Fruit fly (Drosophila melanogaster) whole organism, wandering third instar larva: ENCODE results near the gene CG10949.

ENCODE experiments used
- Abd-B ChIP-seq: fragments of >200 bp; optimal IDR thresholded peaks from 2 replicates; lab custom pipeline; 2017; ENCODE audit warnings: missing biosample characterization, missing genetic modification characterization
- CG32264 ChIP-seq: fragments of 200-800 bp; sonication (Bioruptor generic); optimal IDR thresholded peaks from 2 replicates; lab custom pipeline; 2016; ENCODE audit warnings: missing biosample characterization, missing genetic modification characterization
- CG9705 ChIP-seq: fragments of 200-800 bp; sonication (Bioruptor generic); optimal IDR thresholded peaks from 2 replicates; lab custom pipeline; 2018; ENCODE audit warnings: missing biosample characterization, mild to moderate bottlenecking, missing genetic modification characterization
- Dfd ChIP-seq: fragments of >200 bp; optimal IDR thresholded peaks from 2 replicates; lab custom pipeline; 2017; ENCODE audit warnings: missing biosample characterization, missing genetic modification characterization
- Dif ChIP-seq: fragments of 200-275, 200-300 bp; sonication (Bioruptor generic); optimal IDR thresholded peaks from 2 replicates; lab custom pipeline; 2018; ENCODE audit warnings: missing biosample characterization, missing genetic modification characterization; ENCODE audit not compliant: partially characterized antibody
- GATAd ChIP-seq: sonication (Bioruptor generic); optimal IDR thresholded peaks from 2 replicates; lab custom pipeline; 2016; ENCODE audit warnings: missing biosample characterization, missing genetic modification characterization
- HLH106 ChIP-seq: fragments of 200-800 bp; optimal IDR thresholded peaks from 3 replicates; lab custom pipeline; 2019; ENCODE audit warnings: missing biosample characterization, mild to moderate bottlenecking, missing genetic modification characterization, moderate library complexity
- Hnf4 ChIP-seq: fragments of 200-800 bp; sonication (Bioruptor generic); optimal IDR thresholded peaks from 2 replicates; lab custom pipeline; 2016; ENCODE audit warnings: missing biosample characterization, mild to moderate bottlenecking, missing genetic modification characterization
- Hr78 ChIP-seq: fragments of >200 bp; optimal IDR thresholded peaks from 2 replicates; lab custom pipeline; 2017; ENCODE audit warnings: missing biosample characterization, missing genetic modification characterization
- Hr83 ChIP-seq: fragments of 200-300 bp; sonication (Bioruptor generic); optimal IDR thresholded peaks from 2 replicates; lab custom pipeline; 2016; ENCODE audit warnings: missing biosample characterization, mild to moderate bottlenecking, missing genetic modification characterization, moderate library complexity; ENCODE audit not compliant: poor library complexity, severe bottlenecking
- Jra ChIP-seq: sonication (Bioruptor generic); optimal IDR thresholded peaks from 2 replicates; lab custom pipeline; 2016; ENCODE audit warnings: missing biosample characterization, missing genetic modification characterization
- Myc ChIP-seq: fragments of >200 bp; optimal IDR thresholded peaks from 2 replicates; lab custom pipeline; 2017
- Rel ChIP-seq, 2 experiments: fragments of 200-800 bp; sonication (Bioruptor generic) in 1 of 2; optimal IDR thresholded peaks; 2 replicates in 1 of 2; 3 replicates in 1 of 2; lab custom pipeline; 2016 to 2019; ENCODE audit warnings: mild to moderate bottlenecking in 2 of 2, missing biosample characterization in 2 of 2, missing genetic modification characterization in 2 of 2, moderate library complexity in 1 of 2
- Sp1 ChIP-seq: fragments of 200-800 bp; sonication (Bioruptor generic); optimal IDR thresholded peaks from 3 replicates; lab custom pipeline; 2019; ENCODE audit warnings: missing biosample characterization, mild to moderate bottlenecking, missing genetic modification characterization, moderate library complexity
- Vsx2 ChIP-seq: fragments of 200-300, 225-300 bp; sonication (Bioruptor generic); optimal IDR thresholded peaks from 2 replicates; lab custom pipeline; 2018; ENCODE audit warnings: missing biosample characterization, missing genetic modification characterization; ENCODE audit not compliant: partially characterized antibody
- br ChIP-seq: fragments of 200-800 bp; sonication (Bioruptor generic); optimal IDR thresholded peaks from 2 replicates; lab custom pipeline; 2016; ENCODE audit warnings: missing biosample characterization, missing genetic modification characterization
- brk ChIP-seq: fragments of 200-800 bp; sonication (Bioruptor generic); optimal IDR thresholded peaks from 2 replicates; lab custom pipeline; 2016; ENCODE audit warnings: missing biosample characterization, mild to moderate bottlenecking, missing genetic modification characterization
- dl ChIP-seq, 2 experiments: fragments of 175-275, 200-275 bp in 1 of 2; fragments of 200-275 bp in 1 of 2; sonication (Bioruptor generic); optimal IDR thresholded peaks; lab custom pipeline; 2018; ENCODE audit warnings: mild to moderate bottlenecking in 2 of 2, missing biosample characterization in 2 of 2, missing genetic modification characterization in 2 of 2, moderate library complexity in 2 of 2; ENCODE audit not compliant: partially characterized antibody in 2 of 2, insufficient read depth in 1 of 2
- dmrt93B ChIP-seq: fragments of 200-800 bp; sonication (Bioruptor generic); optimal IDR thresholded peaks from 2 replicates; lab custom pipeline; 2018; ENCODE audit warnings: missing biosample characterization, mild to moderate bottlenecking, missing genetic modification characterization
- dsf ChIP-seq: sonication (Bioruptor generic); optimal IDR thresholded peaks from 2 replicates; lab custom pipeline; 2016; ENCODE audit warnings: missing biosample characterization, missing genetic modification characterization, borderline replicate concordance
- fru ChIP-seq: fragments of 200-800 bp; sonication (Bioruptor generic); optimal IDR thresholded peaks from 3 replicates; lab custom pipeline; 2016; ENCODE audit warnings: missing biosample characterization, mild to moderate bottlenecking, missing genetic modification characterization
- h ChIP-seq: fragments of 200-800 bp; sonication (Bioruptor generic); optimal IDR thresholded peaks from 3 replicates; lab custom pipeline; 2016; ENCODE audit warnings: missing biosample characterization, mild to moderate bottlenecking, missing genetic modification characterization
- jim ChIP-seq: fragments of 175-275, 200-325 bp; sonication (Bioruptor generic); optimal IDR thresholded peaks from 2 replicates; lab custom pipeline; 2016; ENCODE audit warnings: missing biosample characterization, mild to moderate bottlenecking, missing genetic modification characterization
- lola ChIP-seq: fragments of >200 bp; optimal IDR thresholded peaks from 2 replicates; lab custom pipeline; 2017; ENCODE audit warnings: missing biosample characterization, missing genetic modification characterization
- psq ChIP-seq: fragments of 200-800 bp; sonication (Bioruptor generic); optimal IDR thresholded peaks from 3 replicates; lab custom pipeline; 2017; ENCODE audit warnings: missing biosample characterization, mild to moderate bottlenecking, missing genetic modification characterization, moderate library complexity
- rgr ChIP-seq: fragments of 200-800 bp; sonication (Bioruptor generic); optimal IDR thresholded peaks from 3 replicates; lab custom pipeline; 2016; ENCODE audit warnings: missing biosample characterization, mild to moderate bottlenecking, missing genetic modification characterization
- sage ChIP-seq: fragments of 200-800 bp; sonication (Bioruptor generic); optimal IDR thresholded peaks from 2 replicates; lab custom pipeline; 2016; ENCODE audit warnings: missing biosample characterization, mild to moderate bottlenecking, missing genetic modification characterization
- sv ChIP-seq: fragments of 200-800 bp; sonication (Bioruptor generic); optimal IDR thresholded peaks from 3 replicates; lab custom pipeline; 2016; ENCODE audit warnings: missing biosample characterization, missing genetic modification characterization
- tai ChIP-seq: sonication (Bioruptor generic); optimal IDR thresholded peaks from 2 replicates; lab custom pipeline; 2016; ENCODE audit warnings: missing biosample characterization, missing genetic modification characterization
- usp ChIP-seq: fragments of >200 bp; optimal IDR thresholded peaks from 2 replicates; lab custom pipeline; 2017; ENCODE audit warnings: missing biosample characterization, missing genetic modification characterization
- woc ChIP-seq: sonication (Bioruptor generic); optimal IDR thresholded peaks from 2 replicates; lab custom pipeline; 2016; ENCODE audit warnings: missing biosample characterization, mild to moderate bottlenecking, missing genetic modification characterization

CG10949 gene

DNA sequence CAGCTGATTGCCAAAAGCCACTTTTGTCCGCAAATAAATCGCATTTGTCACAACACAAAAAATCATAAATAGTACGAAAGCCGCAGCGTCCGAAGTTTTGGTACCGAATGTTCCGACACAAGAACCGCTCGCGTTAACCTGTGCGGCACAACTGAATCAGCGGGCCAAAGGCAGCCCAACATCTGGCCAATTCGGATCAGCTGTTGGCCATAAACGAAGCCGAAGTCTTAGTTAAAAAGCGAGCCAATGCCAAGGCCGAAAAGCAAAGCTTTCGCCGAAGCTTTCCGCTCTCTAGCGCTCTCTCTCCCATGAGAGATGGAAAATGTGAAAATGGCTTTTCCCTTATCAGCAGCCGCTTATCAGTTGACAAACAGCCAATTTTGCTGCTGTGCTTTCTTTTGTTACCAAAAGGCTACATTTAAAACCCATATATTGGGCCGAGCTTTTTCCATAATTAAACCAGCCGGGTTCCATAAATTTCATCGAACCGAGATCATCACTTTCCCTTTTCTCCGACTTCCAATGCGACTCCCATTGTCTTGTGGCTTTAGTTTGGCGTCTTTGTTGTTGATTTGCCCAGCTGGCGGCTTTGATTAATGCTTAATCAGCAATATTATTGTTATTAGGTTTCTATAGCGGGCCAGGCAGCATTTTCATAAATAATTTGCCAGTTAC, 34.4 kb downstream of the CG10949 start, which contains the start of gene CG16798:
TSS of gene CG16798 (minus strand) at position 216 of the 675 bp plus-strand sequence.
- TF ChIP-seq dmrt93B (no peak), Hr83 (GFP tag; lab: Kevin White, UChicago) (no peak), lola (GFP tag; lab: Kevin White, UChicago) (no peak), woc (GFP tag; lab: Kevin White, UChicago) (no peak), Abd-B (GFP tag; lab: Kevin White, UChicago) (no peak), Myc (no peak), GATAd (GFP tag; lab: Kevin White, UChicago) (no peak), jim (GFP tag; lab: Kevin White, UChicago) (no peak), CG9705 (GFP tag; lab: Kevin White, UChicago) (no peak), rgr (GFP tag; lab: Kevin White, UChicago) (no peak), dl (GFP tag; optimal IDR thresholded peaks at IDR 0.05; lab: Kevin White, UChicago; ENCODE audit: insufficient read depth in 1 of 2, partially characterized antibody in 2 of 2) (no peak)
- TF ChIP-seq, all 38 proteins: peak for 0

dm6 chr2L:20381329-20381728, 35.4 kb downstream of the CG10949 start:
- TF ChIP-seq Abd-B (GFP tag; lab: Kevin White, UChicago), result no peak
- no peak for TF ChIP-seq CG9705 (GFP tag; lab: Kevin White, UChicago)
- no peak for TF ChIP-seq sage
- TF ChIP-seq Dfd (GFP tag; lab: Kevin White, UChicago), result no peak
- no peak for TF ChIP-seq h (GFP tag; lab: Kevin White, UChicago)
- no peak for TF ChIP-seq dmrt93B
- no peak for TF ChIP-seq psq (GFP tag; lab: Kevin White, UChicago)
- no peak for TF ChIP-seq dsf (GFP tag; lab: Kevin White, UChicago)
- no peak for TF ChIP-seq Hnf4 (GFP tag; lab: Kevin White, UChicago)
- TF ChIP-seq Hr83 (GFP tag; lab: Kevin White, UChicago), result no peak
- no peak for TF ChIP-seq Myc
- no peak for TF ChIP-seq CG32264 (GFP tag; lab: Kevin White, UChicago)
- no peak for TF ChIP-seq Dif
- TF ChIP-seq fru, result no peak
- TF ChIP-seq HLH106 (tag; lab: Kevin White, UChicago), result no peak
- no peak for TF ChIP-seq GATAd (GFP tag; lab: Kevin White, UChicago)
- no peak for TF ChIP-seq Jra (GFP tag; lab: Kevin White, UChicago)
- TF ChIP-seq rgr (GFP tag; lab: Kevin White, UChicago), result no peak
- TF ChIP-seq, all 38 proteins: peak for 0

DNA sequence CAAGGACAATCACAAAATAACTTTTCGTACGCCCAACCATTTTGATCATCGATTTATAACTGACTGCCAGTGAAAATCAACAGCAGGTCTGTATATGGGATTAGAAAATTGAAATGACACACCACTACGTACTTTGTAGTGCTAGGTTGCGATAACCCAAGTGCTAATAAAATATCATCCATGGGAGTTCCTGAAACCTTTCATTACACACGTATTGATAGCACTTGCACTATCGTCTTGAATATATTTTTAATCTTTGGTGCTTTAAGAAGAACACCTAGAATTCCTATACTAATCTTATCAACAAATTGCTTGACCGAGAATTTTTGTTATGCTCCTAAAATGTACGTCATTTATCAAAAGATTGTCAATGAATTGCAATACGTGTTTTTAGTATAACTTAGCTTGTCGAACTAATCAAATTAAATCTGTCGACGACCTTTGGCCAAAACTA, 42.6 kb downstream of the CG10949 start, which contains the start of gene Ugt37A1:
TSS of gene Ugt37A1 (minus strand) at position 51 of the 454 bp plus-strand sequence.
- TF ChIP-seq dl (GFP tag; optimal IDR thresholded peaks at IDR 0.05; lab: Kevin White, UChicago; ENCODE audit: insufficient read depth in 1 of 2, partially characterized antibody in 2 of 2) (no peak), Hr78 (GFP tag; lab: Kevin White, UChicago) (no peak), Sp1 (GFP tag; lab: Kevin White, UChicago) (no peak), sv (GFP tag; lab: Kevin White, UChicago) (no peak), woc (GFP tag; lab: Kevin White, UChicago) (no peak), CG32264 (GFP tag; lab: Kevin White, UChicago) (no peak), dmrt93B (no peak), tai (GFP tag; lab: Kevin White, UChicago) (no peak), Vsx2 (no peak), GATAd (GFP tag; lab: Kevin White, UChicago) (no peak), br (GFP tag; lab: Kevin White, UChicago) (no peak), psq (GFP tag; lab: Kevin White, UChicago) (no peak), lola (GFP tag; lab: Kevin White, UChicago) (no peak)

- no peak for TF ChIP-seq fru
- TF ChIP-seq Rel (GFP tag; optimal IDR thresholded peaks at IDR 0.05; lab: Kevin White, UChicago), result no peak
- no peak for TF ChIP-seq Rel (tag; optimal IDR thresholded peaks at IDR 0.05; lab: Kevin White, UChicago)
- no peak for TF ChIP-seq CG9705 (GFP tag; lab: Kevin White, UChicago)
- no peak for TF ChIP-seq GATAd (GFP tag; lab: Kevin White, UChicago)
- TF ChIP-seq Dif, result no peak
- no peak for TF ChIP-seq sage
- TF ChIP-seq dmrt93B, result no peak
- TF ChIP-seq brk (GFP tag; lab: Kevin White, UChicago), result no peak
- no peak for TF ChIP-seq Hr83 (GFP tag; lab: Kevin White, UChicago)
- TF ChIP-seq Jra (GFP tag; lab: Kevin White, UChicago), result no peak
- TF ChIP-seq Abd-B (GFP tag; lab: Kevin White, UChicago), result no peak
- no peak for TF ChIP-seq usp
- TF ChIP-seq woc (GFP tag; lab: Kevin White, UChicago), result no peak
- TF ChIP-seq lola (GFP tag; lab: Kevin White, UChicago), result no peak
- TF ChIP-seq Myc, result no peak
- TF ChIP-seq psq (GFP tag; lab: Kevin White, UChicago), result no peak
Observed at dm6 chr2L:20371451-20371850, 45.3 kb downstream of the CG10949 start.
